Worm (Caenorhabditis elegans) whole organism, young adult: ENCODE results near the gene F52H2.15.

Experiments
- F22D6.2 ChIP-seq: sonication (generic microtip); optimal IDR thresholded peaks from 2 replicates; lab custom pipeline; 2016; ENCODE audit warnings: mild to moderate bottlenecking, missing genetic modification characterization, missing compliant biosample characterization
- F33H1.4 ChIP-seq: fragments of 200-800 bp; sonication (Bioruptor generic); IDR thresholded peaks from 2 replicates; pipeline ENCODE4 v1.3.6; 2022; ENCODE audit warnings: missing genetic modification reagents, missing genetic modification characterization, missing compliant biosample characterization
- ama-1 ChIP-seq, 3 experiments: fragments of 150-350 bp in 1 of 3; sonication (generic microtip) in 2 of 3; optimal IDR thresholded peaks; 2 replicates each; lab custom pipeline; 2014 to 2018; ENCODE audit warnings: missing biosample characterization in 2 of 3, missing genetic modification characterization in 2 of 3, missing genetic modification reagents in 2 of 3
- cebp-2 ChIP-seq: fragments of 200-800 bp; sonication (Bioruptor generic); IDR thresholded peaks from 2 replicates; pipeline ENCODE4 v1.3.6; 2022; ENCODE audit warnings: missing genetic modification characterization, missing compliant biosample characterization
- egrh-3 ChIP-seq: fragments of 200-800 bp; sonication (Bioruptor generic); IDR thresholded peaks from 2 replicates; pipeline ENCODE4 v1.3.6; 2022; ENCODE audit warnings: missing genetic modification reagents, missing genetic modification characterization, missing compliant biosample characterization
- hrde-1 ChIP-seq: sonication (generic microtip); optimal IDR thresholded peaks from 2 replicates; lab custom pipeline; 2016; ENCODE audit warnings: missing genetic modification characterization, mild to moderate bottlenecking, missing compliant biosample characterization, moderate library complexity, missing genotype, missing genetic modification reagents, borderline replicate concordance
- let-607 ChIP-seq, 2 experiments: fragments of 200-800 bp in 1 of 2; sonication (Bioruptor generic) in 1 of 2; sonication (generic microtip) in 1 of 2; optimal IDR thresholded peaks; 2 replicates each; lab custom pipeline; 2016 to 2018; ENCODE audit warnings: mild to moderate bottlenecking in 2 of 2, missing compliant biosample characterization in 2 of 2, missing genetic modification characterization in 2 of 2, moderate library complexity in 2 of 2, missing genotype in 1 of 2

DNA sequence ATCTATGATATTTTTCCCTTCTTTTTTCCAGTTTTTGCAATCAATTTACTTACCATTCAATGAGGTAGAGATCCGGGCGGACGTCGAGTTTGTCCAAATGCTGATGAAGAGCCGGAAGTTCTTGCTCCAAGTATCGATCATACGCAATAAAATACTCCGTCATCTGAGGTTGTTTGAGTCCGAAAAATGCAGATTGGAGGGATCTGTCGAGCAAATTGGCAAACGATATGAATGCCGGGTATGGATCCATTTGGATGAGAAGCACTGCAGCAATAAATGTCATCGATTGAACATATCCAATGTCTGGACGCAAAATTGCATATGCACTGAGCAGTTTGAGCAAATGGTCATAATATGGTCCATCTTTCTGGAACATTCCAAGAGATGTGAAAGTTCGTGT lies 38.0 kb upstream of the F52H2.15 start:
- TF ChIP-seq cebp-2 (GFP tag; lab: Robert Waterston, UW) = no peak
- TF ChIP-seq hrde-1 = no peak
- TF ChIP-seq let-607 (tag; optimal IDR thresholded peaks at IDR 0.05; lab: Kevin White, UChicago) = no peak
- TF ChIP-seq ama-1 (optimal IDR thresholded peaks at IDR 0.05; lab: Kevin White, UChicago) = no peak
- TF ChIP-seq ama-1 (GFP tag; optimal IDR thresholded peaks at IDR 0.05; lab: Kevin White, UChicago) = no peak
- TF ChIP-seq F22D6.2 (tag; lab: Kevin White, UChicago) = no peak
- no peak for TF ChIP-seq egrh-3 (GFP tag; lab: Robert Waterston, UW)
- no peak for TF ChIP-seq F33H1.4 (GFP tag; lab: Robert Waterston, UW)
